Fruit fly (Drosophila melanogaster): Measurements from ENCODE around the gene EMC2A.

EMC2A gene

dm6 chr3R:16957759-16958536 lies 37.9 kb downstream of the EMC2A start:
- TF ChIP-seq stc (GFP tag; IDR thresholded peaks at IDR 0.05) = peak; percentile 58
- TF ChIP-seq trh (GFP tag; optimal IDR thresholded peaks at IDR 0.05) = peak; percentile 43
- TF ChIP-seq knrl (GFP tag; IDR thresholded peaks at IDR 0.05; ENCODE audit: partially characterized antibody) = no peak; the same call in 2 of the 3 replicates
- peak; percentile 91 for TF ChIP-seq CG10979 (tag; optimal IDR thresholded peaks at IDR 0.05)
- no peak for TF ChIP-seq sr (GFP tag; IDR thresholded peaks at IDR 0.05)
- TF ChIP-seq CG31388 (GFP tag; optimal IDR thresholded peaks at IDR 0.05) = peak; percentile 24
- TF ChIP-seq usp (GFP tag; optimal IDR thresholded peaks at IDR 0.05) = no peak
- no peak for TF ChIP-seq CG7786 (GFP tag; optimal IDR thresholded peaks at IDR 0.05)
- peak in 1 of 2 experiments; percentile 89 for TF ChIP-seq Hr51 (GFP tag; optimal IDR thresholded peaks at IDR 0.05)
- peak; percentile 87 for TF ChIP-seq CG12391 (tag; optimal IDR thresholded peaks at IDR 0.05)
- peak; percentile 76 for TF ChIP-seq Spps (tag; optimal IDR thresholded peaks at IDR 0.05)
- TF ChIP-seq pum (GFP tag; optimal IDR thresholded peaks at IDR 0.05) = peak; percentile 46
- TF ChIP-seq HmgD (GFP tag; optimal IDR thresholded peaks at IDR 0.05) = peak; percentile 32
- no peak for TF ChIP-seq CG13624 (GFP tag; optimal IDR thresholded peaks at IDR 0.05)
- no peak for TF ChIP-seq unc-4 (GFP tag; IDR thresholded peaks at IDR 0.05; ENCODE audit: partially characterized antibody)
- TF ChIP-seq CG12942 (GFP tag; optimal IDR thresholded peaks at IDR 0.05) = peak; percentile 60
- no peak for TF ChIP-seq Sry-δ (GFP tag; optimal IDR thresholded peaks at IDR 0.05)
- TF ChIP-seq nom (GFP tag; optimal IDR thresholded peaks at IDR 0.05) = no peak
- peak; percentile 86 for TF ChIP-seq CG30403 (GFP tag; optimal IDR thresholded peaks at IDR 0.05)
- peak; percentile 68 for TF ChIP-seq HLH3B (GFP tag; IDR thresholded peaks at IDR 0.05)
- no peak for TF ChIP-seq CG11085 (GFP tag; IDR thresholded peaks at IDR 0.05)
- peak; percentile 63 for TF ChIP-seq oc (tag; optimal IDR thresholded peaks at IDR 0.05)
- no peak for TF ChIP-seq CG11560 (tag; IDR thresholded peaks at IDR 0.05)
- no peak for TF ChIP-seq cg (GFP tag; optimal IDR thresholded peaks at IDR 0.05)
- no peak for TF ChIP-seq slou (GFP tag; optimal IDR thresholded peaks at IDR 0.05)
- TF ChIP-seq inv (GFP tag; IDR thresholded peaks at IDR 0.05; ENCODE audit: partially characterized antibody) = no peak
- TF ChIP-seq pros (GFP tag; optimal IDR thresholded peaks at IDR 0.05) = peak; percentile 4
- no peak for TF ChIP-seq BEAF-32 (GFP tag; optimal IDR thresholded peaks at IDR 0.05)
- TF ChIP-seq CG4328 (GFP tag; optimal IDR thresholded peaks at IDR 0.05) = peak; percentile 81
- peak; percentile 40 for TF ChIP-seq CG18764 (GFP tag; optimal IDR thresholded peaks at IDR 0.05)
- no peak for TF ChIP-seq Side (GFP tag; optimal IDR thresholded peaks at IDR 0.05)
- no peak for TF ChIP-seq jing (GFP tag; optimal IDR thresholded peaks at IDR 0.05)
- TF ChIP-seq CG31441 (GFP tag; IDR thresholded peaks at IDR 0.05) = peak; percentile 94
- TF ChIP-seq vvl (GFP tag; IDR thresholded peaks at IDR 0.05) = peak; percentile 60
- TF ChIP-seq GATAe (GFP tag; conservative IDR thresholded peaks at IDR 0.05) = no peak
- peak; percentile 86 for TF ChIP-seq dmrt99B (tag; optimal IDR thresholded peaks at IDR 0.05)
- peak; percentile 73 for TF ChIP-seq Usf (GFP tag; optimal IDR thresholded peaks at IDR 0.05)
- peak; percentile 64 for TF ChIP-seq ind (GFP tag; optimal IDR thresholded peaks at IDR 0.05)
- TF ChIP-seq Six4 (GFP tag; optimal IDR thresholded peaks at IDR 0.05) = peak; percentile 74
- TF ChIP-seq Lim3 (GFP tag; IDR thresholded peaks at IDR 0.05) = no peak
- peak; percentile 84 for TF ChIP-seq caup (GFP tag; optimal IDR thresholded peaks at IDR 0.05; ENCODE audit: severe bottlenecking)
- 0 out of 2 replicates have a peak, but pooled peaks have one; percentile 34 for TF ChIP-seq seq (GFP tag; IDR thresholded peaks at IDR 0.05)
- TF ChIP-seq wor (GFP tag; IDR thresholded peaks at IDR 0.05) = peak; percentile 39
- TF ChIP-seq CG17385 (GFP tag; optimal IDR thresholded peaks at IDR 0.05) = peak; percentile 80
- TF ChIP-seq CG12299 (tag; optimal IDR thresholded peaks at IDR 0.05) = peak; percentile 73
- peak; percentile 24; the same call in 1 of the 2 replicates for TF ChIP-seq CG11696 (GFP tag; IDR thresholded peaks at IDR 0.05)
- TF ChIP-seq CG32532 (GFP tag; IDR thresholded peaks at IDR 0.05) = peak; percentile 65
- no peak for TF ChIP-seq sc (optimal IDR thresholded peaks at IDR 0.05)
- peak; percentile 81 for TF ChIP-seq sc (GFP tag; optimal IDR thresholded peaks at IDR 0.05)
- TF ChIP-seq h (optimal IDR thresholded peaks at IDR 0.05) = no peak
